Worm (Caenorhabditis elegans) whole organism, L3 larva: ENCODE data around the gene fbxb-60.

Experiments
- R02D3.7 ChIP-seq: fragments of 150-350 bp; optimal IDR thresholded peaks from 2 replicates; lab custom pipeline; 2014; ENCODE audit warnings: missing biosample characterization, missing genetic modification characterization
- ama-1 ChIP-seq: fragments of 150-350 bp; optimal IDR thresholded peaks from 2 replicates; lab custom pipeline; 2018
- egl-27 ChIP-seq: sonication (generic microtip); optimal IDR thresholded peaks from 4 replicates; lab custom pipeline; 2017; ENCODE audit warnings: missing biosample characterization, missing genetic modification reagents, missing genetic modification characterization
- elt-2 ChIP-seq: sonication (generic microtip); optimal IDR thresholded peaks from 2 replicates; lab custom pipeline; 2016; ENCODE audit warnings: missing genetic modification reagents, mild to moderate bottlenecking, missing genetic modification characterization, missing compliant biosample characterization
- nhr-25 ChIP-seq: sonication (generic microtip); optimal IDR thresholded peaks from 2 replicates; lab custom pipeline; 2017; ENCODE audit warnings: missing biosample characterization, missing genetic modification characterization
- nhr-76 ChIP-seq: fragments of 150-350 bp; sonication (generic microtip); optimal IDR thresholded peaks from 5 replicates; lab custom pipeline; 2014; ENCODE audit warnings: missing biosample characterization, missing genetic modification characterization
- pha-4 ChIP-seq: fragments of 150-350 bp; optimal IDR thresholded peaks from 2 replicates; lab custom pipeline; 2014; ENCODE audit warnings: missing biosample characterization, missing genetic modification reagents, missing genetic modification characterization
- skn-1 ChIP-seq: fragments of 150-350 bp; optimal IDR thresholded peaks from 2 replicates; lab custom pipeline; 2014; ENCODE audit warnings: missing biosample characterization, missing genetic modification characterization
- ztf-11 ChIP-seq: fragments of 150-350 bp; optimal IDR thresholded peaks from 2 replicates; lab custom pipeline; 2014; ENCODE audit warnings: missing biosample characterization, missing genetic modification characterization

DNA sequence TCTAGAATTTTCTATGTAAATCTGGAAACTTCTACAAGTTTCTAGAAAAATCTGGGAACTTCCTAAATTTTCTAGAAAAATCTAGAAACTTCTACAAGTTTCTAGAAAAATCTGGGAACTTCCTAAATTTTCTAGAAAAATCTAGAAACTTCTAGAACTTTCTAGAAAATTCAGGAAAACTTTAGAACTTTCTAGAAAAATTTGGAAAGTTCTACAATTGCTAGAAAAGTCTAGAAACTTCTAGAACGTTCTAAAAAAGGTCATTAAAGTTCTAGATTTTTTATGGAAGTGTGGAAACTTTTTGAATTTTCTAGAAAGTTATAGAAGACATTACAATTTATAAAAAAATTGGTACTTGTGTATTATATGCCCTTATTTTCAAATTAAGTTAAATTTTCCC, 4.6 kb upstream of the fbxb-60 start, which contains the start of gene F55C9.5:
- no peak for TF ChIP-seq egl-27 (tag; lab: Kevin White, UChicago)
- TF ChIP-seq ztf-11, result no peak
- TF ChIP-seq elt-2 (tag; lab: Kevin White, UChicago), result no peak
- TF ChIP-seq skn-1 (tag; lab: Kevin White, UChicago), result no peak
- TF ChIP-seq ama-1, result no peak
- no peak for TF ChIP-seq nhr-25 (tag; lab: Kevin White, UChicago)
- no peak for TF ChIP-seq nhr-76
- no peak for TF ChIP-seq R02D3.7 (tag; lab: Kevin White, UChicago)
- no peak for TF ChIP-seq pha-4 (tag; lab: Kevin White, UChicago)
